Fruit fly (Drosophila melanogaster) whole organism, prepupa: ENCODE results near the gene hale.

ENCODE experiments used
- CG10669 ChIP-seq: fragments of 200-800 bp; sonication (Bioruptor generic); optimal IDR thresholded peaks from 3 replicates; lab custom pipeline; 2018; ENCODE audit warnings: missing biosample characterization, mild to moderate bottlenecking, missing genetic modification characterization, moderate library complexity
- CG11294 ChIP-seq: fragments of 200-800 bp; sonication (Bioruptor generic); IDR thresholded peaks from 2 replicates; pipeline ENCODE4 v1.3.6; 2022; ENCODE audit warnings: missing biosample characterization, missing genetic modification characterization
- CG11902 ChIP-seq: fragments of 200-800 bp; sonication (Bioruptor generic); optimal IDR thresholded peaks from 3 replicates; lab custom pipeline; 2016; ENCODE audit warnings: missing biosample characterization, missing genetic modification characterization
- CG6276 ChIP-seq: fragments of 200-800 bp; sonication (Bioruptor generic); optimal IDR thresholded peaks from 2 replicates; lab custom pipeline; 2017; ENCODE audit warnings: missing biosample characterization, mild to moderate bottlenecking, missing genetic modification characterization
- CG7368 ChIP-seq: fragments of 200-800 bp; sonication (Bioruptor generic); optimal IDR thresholded peaks from 3 replicates; lab custom pipeline; 2016; ENCODE audit warnings: missing biosample characterization, missing genetic modification characterization
- CG8119 ChIP-seq: fragments of 200-800 bp; sonication (Bioruptor generic); IDR thresholded peaks from 3 replicates; pipeline ENCODE4 v1.3.6; 2022; ENCODE audit warnings: missing biosample characterization, missing genetic modification characterization
- Eip75B ChIP-seq: fragments of 200-800 bp; sonication (Bioruptor generic); optimal IDR thresholded peaks from 3 replicates; lab custom pipeline; 2016; ENCODE audit warnings: missing biosample characterization, missing genetic modification characterization
- Gug ChIP-seq: fragments of 200-800 bp; sonication (Bioruptor generic); IDR thresholded peaks from 2 replicates; pipeline ENCODE4 v1.3.6; 2022; ENCODE audit warnings: missing biosample characterization, missing genetic modification characterization
- eg ChIP-seq: fragments of 200-800 bp; sonication (Bioruptor generic); IDR thresholded peaks from 3 replicates; pipeline ENCODE4 v1.3.6; 2022; ENCODE audit warnings: missing biosample characterization, missing genetic modification characterization
- spab ChIP-seq: fragments of 200-800 bp; sonication (Bioruptor generic); optimal IDR thresholded peaks from 2 replicates; lab custom pipeline; 2017; ENCODE audit warnings: missing biosample characterization, mild to moderate bottlenecking, missing genetic modification characterization, missing genetic modification reagents
- topi ChIP-seq: fragments of 200-800 bp; sonication (Bioruptor generic); optimal IDR thresholded peaks from 3 replicates; lab custom pipeline; 2016; ENCODE audit warnings: missing biosample characterization, missing genetic modification characterization

- TF ChIP-seq CG11294 (GFP tag; lab: Robert Waterston, UW) (no peak), Eip75B (GFP tag; lab: Kevin White, UChicago) (no peak), Gug (GFP tag; lab: Robert Waterston, UW) (no peak), CG8119 (no peak), eg (GFP tag; lab: Robert Waterston, UW) (no peak), spab (GFP tag; lab: Kevin White, UChicago) (no peak), CG11902 (GFP tag; lab: Kevin White, UChicago) (no peak), CG10669 (no peak), topi (GFP tag; lab: Kevin White, UChicago) (no peak), CG7368 (no peak), CG6276 (GFP tag; lab: Kevin White, UChicago) (no peak)
These were observed 15.4 kb upstream of the hale start for dm6 chr3L:20000878-20001640.
